Worm (Caenorhabditis elegans) whole organism, L3 larva: Measurements from ENCODE around the gene pcs-1.

ENCODE experiments used
- R02D3.7 ChIP-seq: fragments of 150-350 bp; optimal IDR thresholded peaks from 2 replicates; lab custom pipeline; 2014; ENCODE audit warnings: missing biosample characterization, missing genetic modification characterization
- ZK546.5 ChIP-seq: sonication (generic microtip); optimal IDR thresholded peaks from 2 replicates; lab custom pipeline; 2017; ENCODE audit warnings: missing biosample characterization, missing genetic modification characterization
- ama-1 ChIP-seq: fragments of 150-350 bp; optimal IDR thresholded peaks from 2 replicates; lab custom pipeline; 2018
- ceh-16 ChIP-seq: sonication (generic microtip); optimal IDR thresholded peaks from 2 replicates; lab custom pipeline; 2017; ENCODE audit warnings: missing biosample characterization, missing genetic modification characterization
- ceh-82 ChIP-seq: fragments of 150-350 bp; optimal IDR thresholded peaks from 2 replicates; lab custom pipeline; 2014; ENCODE audit warnings: missing biosample characterization, missing genetic modification characterization
- ceh-9 ChIP-seq: sonication (generic microtip); optimal IDR thresholded peaks from 2 replicates; lab custom pipeline; 2018; ENCODE audit warnings: missing biosample characterization, missing genetic modification characterization
- daf-12 ChIP-seq: fragments of 150-350 bp; optimal IDR thresholded peaks from 2 replicates; lab custom pipeline; 2014; ENCODE audit warnings: missing biosample characterization, missing genetic modification reagents, missing genetic modification characterization
- egl-27 ChIP-seq: sonication (generic microtip); optimal IDR thresholded peaks from 4 replicates; lab custom pipeline; 2017; ENCODE audit warnings: missing biosample characterization, missing genetic modification reagents, missing genetic modification characterization
- egl-5 ChIP-seq: fragments of 150-350 bp; optimal IDR thresholded peaks from 2 replicates; lab custom pipeline; 2017; ENCODE audit warnings: missing biosample characterization, missing genetic modification reagents, missing genetic modification characterization, inconsistent platforms
- elt-1 ChIP-seq: fragments of 150-350 bp; optimal IDR thresholded peaks from 2 replicates; lab custom pipeline; 2014; ENCODE audit warnings: missing biosample characterization, missing genetic modification characterization
- elt-3 ChIP-seq, 3 experiments: fragments of 150-350 bp in 1 of 3; sonication (generic microtip) in 2 of 3; optimal IDR thresholded peaks; 2 replicates in 2 of 3; 4 replicates in 1 of 3; lab custom pipeline; 2014 to 2017; ENCODE audit warnings: missing biosample characterization in 3 of 3, missing genetic modification characterization in 3 of 3
- eor-1 ChIP-seq, 2 experiments: fragments of 150-350 bp; optimal IDR thresholded peaks; 2 replicates each; lab custom pipeline; 2014 to 2018; ENCODE audit warnings: missing biosample characterization in 2 of 2, missing genetic modification characterization in 2 of 2
- fkh-10 ChIP-seq: sonication (generic microtip); optimal IDR thresholded peaks from 2 replicates; lab custom pipeline; 2017; ENCODE audit warnings: missing biosample characterization, missing genetic modification reagents, missing genetic modification characterization
- fkh-2 ChIP-seq: fragments of 150-350 bp; optimal IDR thresholded peaks from 2 replicates; lab custom pipeline; 2014; ENCODE audit warnings: missing biosample characterization, missing genetic modification reagents, missing genetic modification characterization
- hmg-11 ChIP-seq: sonication (generic microtip); optimal IDR thresholded peaks from 2 replicates; lab custom pipeline; 2016; ENCODE audit warnings: missing genetic modification characterization, missing compliant biosample characterization
- jun-1 ChIP-seq: fragments of 150-350 bp; optimal IDR thresholded peaks from 2 replicates; lab custom pipeline; 2014; ENCODE audit warnings: missing biosample characterization, missing genetic modification reagents, missing genetic modification characterization
- lin-15B ChIP-seq: fragments of 150-350 bp; optimal IDR thresholded peaks from 2 replicates; lab custom pipeline; 2014; ENCODE audit warnings: missing biosample characterization, missing genetic modification characterization
- mdl-1 ChIP-seq: fragments of 150-350 bp; optimal IDR thresholded peaks from 2 replicates; lab custom pipeline; 2014; ENCODE audit warnings: missing biosample characterization, missing genetic modification characterization
- nfya-1 ChIP-seq: sonication (generic microtip); optimal IDR thresholded peaks from 2 replicates; lab custom pipeline; 2017; ENCODE audit warnings: missing genetic modification characterization, mild to moderate bottlenecking, missing compliant biosample characterization, antibody characterized with exemption, moderate library complexity; ENCODE audit not compliant: insufficient read depth
- nhr-11 ChIP-seq: fragments of 150-350 bp; optimal IDR thresholded peaks from 2 replicates; lab custom pipeline; 2014; ENCODE audit warnings: missing biosample characterization, missing genetic modification characterization
- nhr-12 ChIP-seq: fragments of 150-350 bp; optimal IDR thresholded peaks from 2 replicates; lab custom pipeline; 2014; ENCODE audit warnings: missing biosample characterization, missing genetic modification characterization
- nhr-23 ChIP-seq: fragments of 150-350 bp; optimal IDR thresholded peaks from 2 replicates; lab custom pipeline; 2014; ENCODE audit warnings: missing biosample characterization, missing genetic modification reagents, missing genetic modification characterization
- nhr-237 ChIP-seq: fragments of 150-350 bp; optimal IDR thresholded peaks from 2 replicates; lab custom pipeline; 2014; ENCODE audit warnings: missing biosample characterization, missing genetic modification characterization
- nhr-25 ChIP-seq: sonication (generic microtip); optimal IDR thresholded peaks from 2 replicates; lab custom pipeline; 2017; ENCODE audit warnings: missing biosample characterization, missing genetic modification characterization
- nhr-28 ChIP-seq: fragments of 150-350 bp; optimal IDR thresholded peaks from 2 replicates; lab custom pipeline; 2014; ENCODE audit warnings: missing biosample characterization, missing genetic modification characterization
- nhr-43 ChIP-seq: sonication (generic microtip); optimal IDR thresholded peaks from 2 replicates; lab custom pipeline; 2016; ENCODE audit warnings: mild to moderate bottlenecking, missing genetic modification characterization, missing compliant biosample characterization; ENCODE audit not compliant: poor library complexity, severe bottlenecking
- nhr-67 ChIP-seq: fragments of 150-350 bp; optimal IDR thresholded peaks from 2 replicates; lab custom pipeline; 2014; ENCODE audit warnings: missing biosample characterization, missing genetic modification characterization
- pha-4 ChIP-seq: fragments of 150-350 bp; optimal IDR thresholded peaks from 2 replicates; lab custom pipeline; 2014; ENCODE audit warnings: missing biosample characterization, missing genetic modification reagents, missing genetic modification characterization
- pqm-1 ChIP-seq: fragments of 150-350 bp; optimal IDR thresholded peaks from 2 replicates; lab custom pipeline; 2017; ENCODE audit warnings: missing biosample characterization, missing genetic modification characterization, inconsistent platforms
- sea-2 ChIP-seq: fragments of 150-350 bp; sonication (generic microtip); optimal IDR thresholded peaks from 4 replicates; lab custom pipeline; 2014; ENCODE audit warnings: missing biosample characterization, missing genetic modification reagents, missing genetic modification characterization
- skn-1 ChIP-seq: fragments of 150-350 bp; optimal IDR thresholded peaks from 2 replicates; lab custom pipeline; 2014; ENCODE audit warnings: missing biosample characterization, missing genetic modification characterization
- snpc-4 ChIP-seq: fragments of 150-350 bp; optimal IDR thresholded peaks from 2 replicates; lab custom pipeline; 2014; ENCODE audit warnings: missing biosample characterization, missing genetic modification characterization
- tbx-2 ChIP-seq: sonication (generic microtip); optimal IDR thresholded peaks from 2 replicates; lab custom pipeline; 2016; ENCODE audit warnings: mild to moderate bottlenecking, missing genetic modification characterization, missing compliant biosample characterization
- zag-1 ChIP-seq: fragments of 150-350 bp; optimal IDR thresholded peaks from 2 replicates; lab custom pipeline; 2014; ENCODE audit warnings: missing biosample characterization, missing genetic modification characterization
- ztf-11 ChIP-seq: fragments of 150-350 bp; optimal IDR thresholded peaks from 2 replicates; lab custom pipeline; 2014; ENCODE audit warnings: missing biosample characterization, missing genetic modification characterization
- ztf-4 ChIP-seq: fragments of 150-350 bp; optimal IDR thresholded peaks from 2 replicates; lab custom pipeline; 2014; ENCODE audit warnings: missing biosample characterization, missing genetic modification characterization

Gene pcs-1

ce11 chrII:11592023-11592422 is 14.5 kb upstream of the pcs-1 start, which contains the start of gene F07A11.1:
Gene F07A11.1 (minus strand): TSS chrII:11592123.
- TF ChIP-seq tbx-2 (tag; lab: Kevin White, UChicago) (no peak), jun-1 (tag; lab: Kevin White, UChicago) (no peak), ceh-9 (tag; lab: Kevin White, UChicago) (no peak), daf-12 (tag; lab: Kevin White, UChicago) (no peak), nfya-1 (tag; lab: Kevin White, UChicago) (no peak), ceh-16 (tag; lab: Kevin White, UChicago) (no peak), nhr-23 (tag; lab: Kevin White, UChicago) (no peak), hmg-11 (tag; lab: Kevin White, UChicago) (no peak), nhr-11 (no peak), elt-3 (tag; optimal IDR thresholded peaks at IDR 0.05; lab: Kevin White, UChicago) (no peak), skn-1 (no peak), egl-5 (no peak), mdl-1 (tag; lab: Kevin White, UChicago) (no peak), nhr-28 (no peak)
- TF ChIP-seq, all 47 proteins: peak for 0

ce11 chrII:11591558-11591957 is 14.0 kb upstream of the pcs-1 start:
- TF ChIP-seq mdl-1 (tag; lab: Kevin White, UChicago) (no peak), nhr-25 (tag; lab: Kevin White, UChicago) (no peak), pha-4 (tag; lab: Kevin White, UChicago) (no peak), zag-1 (tag; lab: Kevin White, UChicago) (no peak), elt-1 (tag; lab: Kevin White, UChicago) (no peak), pqm-1 (tag; lab: Kevin White, UChicago) (no peak), fkh-10 (GFP tag; lab: Kevin White, UChicago) (no peak), jun-1 (tag; lab: Kevin White, UChicago) (no peak)

ce11 chrII:11588304-11588703 is 10.8 kb upstream of the pcs-1 start:
- TF ChIP-seq ztf-11 (tag; lab: Kevin White, UChicago) (no peak), nhr-237 (tag; lab: Kevin White, UChicago) (no peak), ama-1 (lab: Kevin White, UChicago) (no peak), sea-2 (no peak), R02D3.7 (tag; lab: Kevin White, UChicago) (no peak), nhr-23 (tag; lab: Kevin White, UChicago) (no peak), nhr-28 (no peak), ZK546.5 (tag; lab: Kevin White, UChicago) (no peak), fkh-2 (tag; lab: Kevin White, UChicago) (no peak), jun-1 (tag; lab: Kevin White, UChicago) (no peak), nhr-67 (tag; lab: Kevin White, UChicago) (no peak)

ce11 chrII:11582698-11583097 is 5.2 kb upstream of the pcs-1 start, which contains the start of gene ints-7:
Gene ints-7 (plus strand): TSS chrII:11582849.
- TF ChIP-seq fkh-10 (GFP tag; lab: Kevin White, UChicago), result no peak
- no peak for TF ChIP-seq eor-1 (tag; optimal IDR thresholded peaks at IDR 0.05; lab: Kevin White, UChicago)
- TF ChIP-seq daf-12 (tag; lab: Kevin White, UChicago), result no peak
- TF ChIP-seq pqm-1 (tag; lab: Kevin White, UChicago), result no peak
- TF ChIP-seq, all 47 proteins: peak for 0

- TF ChIP-seq nhr-23 (tag; lab: Kevin White, UChicago) (no peak), ztf-11 (tag; lab: Kevin White, UChicago) (no peak), lin-15B (tag; lab: Kevin White, UChicago) (peak; percentile 61), snpc-4 (tag; lab: Kevin White, UChicago) (peak; percentile 28), pha-4 (tag; lab: Kevin White, UChicago) (peak; percentile 60)
Measured at ce11 chrII:11578327-11578726, 787 bp upstream of the pcs-1 start, which contains the start of gene smc-6. Gene smc-6 (plus strand): TSS chrII:11578716.

ce11 chrII:11577861-11578260 is 321 bp upstream of the pcs-1 start:
- TF ChIP-seq ztf-11 (tag; lab: Kevin White, UChicago) (no peak), fkh-2 (tag; lab: Kevin White, UChicago) (no peak), tbx-2 (tag; lab: Kevin White, UChicago) (no peak), nfya-1 (tag; lab: Kevin White, UChicago) (no peak), ceh-82 (tag; lab: Kevin White, UChicago) (no peak), skn-1 (no peak), ztf-4 (no peak), lin-15B (tag; lab: Kevin White, UChicago) (no peak), egl-27 (tag; lab: Kevin White, UChicago) (no peak), ceh-16 (tag; lab: Kevin White, UChicago) (no peak), nhr-23 (tag; lab: Kevin White, UChicago) (no peak), egl-5 (no peak), nhr-12 (tag; lab: Kevin White, UChicago) (no peak), nhr-43 (tag; lab: Kevin White, UChicago) (no peak), eor-1 (tag; optimal IDR thresholded peaks at IDR 0.05; lab: Kevin White, UChicago) (no peak), sea-2 (no peak), pha-4 (tag; lab: Kevin White, UChicago) (no peak), fkh-10 (GFP tag; lab: Kevin White, UChicago) (no peak), daf-12 (tag; lab: Kevin White, UChicago) (no peak)
